Fruit fly (Drosophila melanogaster) whole organism: ENCODE data around the gene CG12795.

ENCODE experiments used
- CG8478 ChIP-seq: fragments of >200 bp; optimal IDR thresholded peaks from 2 replicates; lab custom pipeline; 2018; ENCODE audit warnings: inconsistent platforms
- Dll ChIP-seq: fragments of >200 bp; optimal IDR thresholded peaks from 2 replicates; lab custom pipeline; 2017
- EcR ChIP-seq, 2 experiments: fragments of >200 bp; optimal IDR thresholded peaks; 2 replicates each; lab custom pipeline; 2017; ENCODE audit warnings: missing biosample characterization in 2 of 2, missing genetic modification characterization in 2 of 2, missing genetic modification reagents in 2 of 2
- pan ChIP-seq: fragments of >200 bp; optimal IDR thresholded peaks from 2 replicates; lab custom pipeline; 2017
- psq ChIP-seq: fragments of >200 bp; optimal IDR thresholded peaks from 2 replicates; lab custom pipeline; 2017
- usp ChIP-seq: fragments of >200 bp; optimal IDR thresholded peaks from 2 replicates; lab custom pipeline; 2017; ENCODE audit warnings: missing biosample characterization, missing genetic modification characterization, mixed read lengths

CG12795 gene

dm6 chr2L:3465426-3465825 lies 13.2 kb downstream of the CG12795 start:
- TF ChIP-seq Dll (lab: Kevin White, UChicago), result no peak
- no peak for TF ChIP-seq psq (lab: Kevin White, UChicago)
- TF ChIP-seq CG8478 (lab: Kevin White, UChicago), result no peak
- TF ChIP-seq pan (lab: Kevin White, UChicago), result no peak
- no peak for TF ChIP-seq usp (GFP tag; lab: Kevin White, UChicago)
- TF ChIP-seq EcR (GFP tag; optimal IDR thresholded peaks at IDR 0.05; lab: Kevin White, UChicago), result no peak

- TF ChIP-seq usp (GFP tag; lab: Kevin White, UChicago) (no peak), Dll (lab: Kevin White, UChicago) (no peak), CG8478 (lab: Kevin White, UChicago) (no peak), psq (lab: Kevin White, UChicago) (no peak), pan (lab: Kevin White, UChicago) (no peak), EcR (GFP tag; optimal IDR thresholded peaks at IDR 0.05; lab: Kevin White, UChicago) (no peak)
These were observed 13.9 kb downstream of the CG12795 start, which contains the start of the genes msl-2 and ND-PDSW for dm6 chr2L:3465918-3466727. Gene msl-2 (minus strand): TSS chr2L:3466112. Gene ND-PDSW (plus strand): TSS chr2L:3466157.

dm6 chr2L:3466846-3467245 lies 14.6 kb downstream of the CG12795 start:
- no peak for TF ChIP-seq CG8478 (lab: Kevin White, UChicago)
- TF ChIP-seq EcR (GFP tag; optimal IDR thresholded peaks at IDR 0.05; lab: Kevin White, UChicago), result no peak
- no peak for TF ChIP-seq psq (lab: Kevin White, UChicago)
- no peak for TF ChIP-seq Dll (lab: Kevin White, UChicago)
- TF ChIP-seq usp (GFP tag; lab: Kevin White, UChicago), result no peak
- TF ChIP-seq pan (lab: Kevin White, UChicago), result no peak

- TF ChIP-seq psq (lab: Kevin White, UChicago), result no peak
- no peak for TF ChIP-seq EcR (GFP tag; optimal IDR thresholded peaks at IDR 0.05; lab: Kevin White, UChicago)
- no peak for TF ChIP-seq Dll (lab: Kevin White, UChicago)
- TF ChIP-seq pan (lab: Kevin White, UChicago), result no peak
- no peak for TF ChIP-seq usp (GFP tag; lab: Kevin White, UChicago)
- no peak for TF ChIP-seq CG8478 (lab: Kevin White, UChicago)
These were observed 17.6 kb downstream of the CG12795 start, which contains the start of the genes Pif1 and CG31776 for dm6 chr2L:3469869-3470268. Gene Pif1 (minus strand): TSS chr2L:3470004. Gene CG31776 (plus strand): TSS chr2L:3470182.

- TF ChIP-seq usp (GFP tag; lab: Kevin White, UChicago) (no peak), EcR (GFP tag; optimal IDR thresholded peaks at IDR 0.05; lab: Kevin White, UChicago) (no peak), Dll (lab: Kevin White, UChicago) (no peak), pan (lab: Kevin White, UChicago) (no peak), CG8478 (lab: Kevin White, UChicago) (no peak), psq (lab: Kevin White, UChicago) (no peak)
These were observed 20.0 kb downstream of the CG12795 start, which contains the start of gene Pgant4 for dm6 chr2L:3472242-3472641. Gene Pgant4 (plus strand): TSS chr2L:3472603.

- no peak for TF ChIP-seq usp (GFP tag; lab: Kevin White, UChicago)
- no peak for TF ChIP-seq pan (lab: Kevin White, UChicago)
- TF ChIP-seq psq (lab: Kevin White, UChicago), result no peak
- no peak for TF ChIP-seq CG8478 (lab: Kevin White, UChicago)
- no peak for TF ChIP-seq Dll (lab: Kevin White, UChicago)
- no peak for TF ChIP-seq EcR (GFP tag; optimal IDR thresholded peaks at IDR 0.05; lab: Kevin White, UChicago)
These were observed 22.9 kb downstream of the CG12795 start for dm6 chr2L:3475168-3475567.

- no peak for TF ChIP-seq usp (GFP tag; lab: Kevin White, UChicago)
These were observed 23.7 kb downstream of the CG12795 start for dm6 chr2L:3475948-3476347.

- TF ChIP-seq Dll (lab: Kevin White, UChicago) (no peak), psq (lab: Kevin White, UChicago) (no peak), pan (lab: Kevin White, UChicago) (no peak), CG8478 (lab: Kevin White, UChicago) (no peak), usp (GFP tag; lab: Kevin White, UChicago) (no peak), EcR (GFP tag; optimal IDR thresholded peaks at IDR 0.05; lab: Kevin White, UChicago) (no peak)
These were observed 24.3 kb downstream of the CG12795 start for dm6 chr2L:3476399-3477056.

- TF ChIP-seq pan (lab: Kevin White, UChicago) (peak; percentile 85), EcR (GFP tag; optimal IDR thresholded peaks at IDR 0.05; lab: Kevin White, UChicago) (no peak)
These were observed 24.9 kb downstream of the CG12795 start for dm6 chr2L:3477057-3477755.

- no peak for TF ChIP-seq pan (lab: Kevin White, UChicago)
- no peak for TF ChIP-seq usp (GFP tag; lab: Kevin White, UChicago)
- no peak for TF ChIP-seq CG8478 (lab: Kevin White, UChicago)
- TF ChIP-seq Dll (lab: Kevin White, UChicago), result peak; percentile 75
These were observed 26.0 kb downstream of the CG12795 start, which contains the start of gene Thor for dm6 chr2L:3478034-3478880. Gene Thor (plus strand): TSS chr2L:3478434.
